Fruit fly (Drosophila melanogaster) Kc167 (cell line): Measurements from ENCODE around the gene Dus3.

Source experiments
- Myc ChIP-seq: fragments of >200 bp; optimal IDR thresholded peaks from 2 replicates; lab custom pipeline; 2017; ENCODE audit warnings: missing external identifiers
- Sin3A ChIP-seq: fragments of >200 bp; optimal IDR thresholded peaks from 2 replicates; lab custom pipeline; 2018; ENCODE audit warnings: missing external identifiers
- h ChIP-seq: fragments of >200 bp; optimal IDR thresholded peaks from 3 replicates; lab custom pipeline; 2018; ENCODE audit warnings: missing external identifiers
- insv ChIP-seq: fragments of >200 bp; optimal IDR thresholded peaks from 3 replicates; lab custom pipeline; 2018; ENCODE audit warnings: missing external identifiers
- psq ChIP-seq: fragments of >200 bp; optimal IDR thresholded peaks from 2 replicates; lab custom pipeline; 2017; ENCODE audit warnings: missing external identifiers
- ttk ChIP-seq: sonication (Bioruptor generic); optimal IDR thresholded peaks from 2 replicates; lab custom pipeline; 2017; ENCODE audit warnings: missing external identifiers

dm6 chr2L:19805007-19805406 is 46.3 kb downstream of the Dus3 start:
- TF ChIP-seq insv (lab: Kevin White, UChicago) (no peak), Sin3A (lab: Kevin White, UChicago) (no peak), psq (lab: Kevin White, UChicago) (no peak), Myc (lab: Kevin White, UChicago) (no peak), h (no peak), ttk (lab: Kevin White, UChicago) (no peak)
